Worm (Caenorhabditis elegans) whole organism, L2 larva: ENCODE data around the gene C28H8.3.

Source experiments
- F13H6.1 ChIP-seq: sonication (generic microtip); optimal IDR thresholded peaks from 2 replicates; lab custom pipeline; 2016; ENCODE audit warnings: missing genetic modification characterization, missing compliant biosample characterization
- alr-1 ChIP-seq: fragments of 150-350 bp; optimal IDR thresholded peaks from 2 replicates; lab custom pipeline; 2014; ENCODE audit warnings: missing biosample characterization, missing genetic modification characterization
- ama-1 ChIP-seq: fragments of 150-350 bp; optimal IDR thresholded peaks from 2 replicates; lab custom pipeline; 2018; ENCODE audit warnings: inconsistent platforms
- blmp-1 ChIP-seq: sonication (generic microtip); optimal IDR thresholded peaks from 2 replicates; lab custom pipeline; 2017; ENCODE audit warnings: missing genetic modification characterization, mild to moderate bottlenecking, missing compliant biosample characterization, antibody characterized with exemption, moderate library complexity; ENCODE audit not compliant: insufficient read depth
- egl-27 ChIP-seq: sonication (generic microtip); optimal IDR thresholded peaks from 3 replicates; lab custom pipeline; 2017; ENCODE audit warnings: missing biosample characterization, missing genetic modification reagents, missing genetic modification characterization
- lin-11 ChIP-seq: fragments of 150-350 bp; sonication (generic microtip); optimal IDR thresholded peaks from 2 replicates; lab custom pipeline; 2014; ENCODE audit warnings: missing biosample characterization, missing genetic modification characterization, inconsistent platforms, mixed read lengths
- lsy-2 ChIP-seq, 2 experiments: fragments of 150-350 bp in 1 of 2; sonication (generic microtip) in 1 of 2; optimal IDR thresholded peaks; 2 replicates each; lab custom pipeline; 2014 to 2017; ENCODE audit warnings: missing biosample characterization in 2 of 2, missing genetic modification characterization in 2 of 2
- mab-5 ChIP-seq: fragments of 150-350 bp; optimal IDR thresholded peaks from 2 replicates; lab custom pipeline; 2014; ENCODE audit warnings: missing biosample characterization, missing genetic modification characterization
- nhr-77 ChIP-seq: fragments of 150-350 bp; optimal IDR thresholded peaks from 2 replicates; lab custom pipeline; 2014; ENCODE audit warnings: missing biosample characterization, missing genetic modification characterization
- snpc-4 ChIP-seq: fragments of 150-350 bp; optimal IDR thresholded peaks from 2 replicates; lab custom pipeline; 2014; ENCODE audit warnings: missing biosample characterization, missing genetic modification characterization
- unc-39 ChIP-seq: fragments of 150-350 bp; optimal IDR thresholded peaks from 2 replicates; lab custom pipeline; 2014; ENCODE audit warnings: missing biosample characterization, missing genetic modification characterization
- ztf-11 ChIP-seq: sonication (generic microtip); optimal IDR thresholded peaks from 2 replicates; lab custom pipeline; 2017; ENCODE audit warnings: missing biosample characterization, missing genetic modification characterization

DNA sequence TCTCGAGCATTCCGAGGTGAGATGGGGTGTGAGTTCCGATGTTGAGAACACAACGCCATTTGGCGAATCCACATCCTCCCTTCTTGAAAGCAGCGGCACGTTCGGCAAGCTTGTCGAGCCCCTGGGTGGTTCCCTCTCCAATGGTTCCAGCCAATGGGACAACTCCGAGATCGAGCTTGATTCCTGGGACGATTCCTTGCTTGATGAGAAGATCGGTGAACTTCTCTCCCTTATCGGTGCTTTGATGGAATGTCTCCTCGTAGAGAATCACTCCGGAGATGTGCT is 33.1 kb upstream of the C28H8.3 start:
- TF ChIP-seq ama-1 (no peak), ztf-11 (no peak), snpc-4 (tag; lab: Kevin White, UChicago) (no peak), nhr-77 (tag; lab: Kevin White, UChicago) (no peak), unc-39 (tag; lab: Kevin White, UChicago) (no peak), egl-27 (tag; lab: Kevin White, UChicago) (no peak), F13H6.1 (tag; lab: Kevin White, UChicago) (no peak), mab-5 (no peak), blmp-1 (no peak), alr-1 (tag; lab: Kevin White, UChicago) (no peak), lin-11 (tag; lab: Kevin White, UChicago) (no peak), lsy-2 (tag; optimal IDR thresholded peaks at IDR 0.05; lab: Kevin White, UChicago) (no peak)
